Fruit fly (Drosophila melanogaster): ENCODE measurements around the gene Tsp74F.

DNA sequence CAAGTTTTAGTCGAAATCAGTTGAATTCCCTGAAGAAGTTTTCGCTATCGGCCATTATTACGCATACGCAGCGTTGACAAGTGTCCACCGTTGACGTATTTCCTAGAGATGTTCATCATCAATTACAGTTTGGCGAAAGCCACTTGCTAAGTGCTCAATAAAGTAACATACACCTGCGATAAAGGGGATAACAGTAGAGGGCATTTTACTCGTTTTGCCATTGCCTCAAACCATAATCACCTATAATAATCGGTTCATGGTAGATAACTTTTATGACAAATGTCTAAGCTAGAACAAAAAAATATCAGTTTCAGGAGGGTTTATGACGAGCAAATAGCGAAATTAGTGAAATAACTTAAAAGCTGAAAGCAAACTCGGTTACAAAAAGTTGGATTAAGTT, 7.0 kb upstream of the Tsp74F start:
- TF ChIP-seq CG10348 (GFP tag; IDR thresholded peaks at IDR 0.05) (no peak), CG4496 (GFP tag; IDR thresholded peaks at IDR 0.05) (no peak), CG32121 (GFP tag; IDR thresholded peaks at IDR 0.05) (no peak), Ets98B (GFP tag; IDR thresholded peaks at IDR 0.05) (no peak), CG34367 (tag; optimal IDR thresholded peaks at IDR 0.05) (no peak), D1 (tag; optimal IDR thresholded peaks at IDR 0.05) (no peak), CG12605 (GFP tag; IDR thresholded peaks at IDR 0.05) (no peak), Pif1B (GFP tag; optimal IDR thresholded peaks at IDR 0.05) (no peak)

Measured in whole organism, pupa.